Fruit fly (Drosophila melanogaster) whole organism, embryonic: ENCODE data around the gene CG32820.

ENCODE experiments used
- Atf6 ChIP-seq: fragments of 200-800 bp; sonication (Bioruptor generic); IDR thresholded peaks from 2 replicates; pipeline ENCODE4 v1.3.6; 2022; ENCODE audit warnings: missing biosample characterization, missing genetic modification characterization
- Blimp-1 ChIP-seq: fragments of 200-800 bp; sonication (Bioruptor generic); optimal IDR thresholded peaks from 3 replicates; lab custom pipeline; 2018; ENCODE audit warnings: missing biosample characterization, missing genetic modification characterization, mild to moderate bottlenecking, moderate library complexity, missing genetic modification reagents
- CG11093 ChIP-seq: fragments of 200-800 bp; sonication (Bioruptor generic); IDR thresholded peaks from 3 replicates; pipeline ENCODE4 v1.3.6; 2022; ENCODE audit warnings: missing biosample characterization, missing genetic modification characterization
- CG13287 ChIP-seq: fragments of 200-800 bp; sonication (Bioruptor generic); IDR thresholded peaks from 2 replicates; pipeline ENCODE4 v1.3.6; 2022; ENCODE audit warnings: missing biosample characterization, missing genetic modification characterization; ENCODE audit not compliant: partially characterized antibody
- CG13624 ChIP-seq: fragments of 200-800 bp; sonication (Bioruptor generic); optimal IDR thresholded peaks from 2 replicates; lab custom pipeline; 2016; ENCODE audit warnings: missing biosample characterization, missing genetic modification characterization
- CG13894 ChIP-seq: fragments of 200-800 bp; sonication (Bioruptor generic); optimal IDR thresholded peaks from 3 replicates; lab custom pipeline; 2018; ENCODE audit warnings: missing biosample characterization, mild to moderate bottlenecking, missing genetic modification characterization, moderate library complexity
- CG15269 ChIP-seq: fragments of 200-800 bp; sonication (Bioruptor generic); optimal IDR thresholded peaks from 2 replicates; lab custom pipeline; 2018; ENCODE audit warnings: missing biosample characterization, mild to moderate bottlenecking, missing genetic modification characterization, moderate library complexity
- CG1529 ChIP-seq: fragments of 200-800 bp; sonication (Bioruptor generic); optimal IDR thresholded peaks from 3 replicates; lab custom pipeline; 2018; ENCODE audit warnings: missing biosample characterization, missing genetic modification characterization
- CG17186 ChIP-seq: fragments of 200-800 bp; sonication (Bioruptor generic); optimal IDR thresholded peaks from 3 replicates; lab custom pipeline; 2017; ENCODE audit warnings: missing biosample characterization, missing genetic modification reagents, missing genetic modification characterization
- CG17361 ChIP-seq: fragments of 200-800 bp; sonication (Bioruptor generic); IDR thresholded peaks from 3 replicates; pipeline ENCODE4 v1.3.6; 2022; ENCODE audit warnings: missing biosample characterization, missing genetic modification characterization
- CG2129 ChIP-seq: fragments of 200-800 bp; sonication (Bioruptor generic); IDR thresholded peaks from 2 replicates; pipeline ENCODE4 v1.3.6; 2022; ENCODE audit warnings: missing biosample characterization, missing genetic modification characterization; ENCODE audit not compliant: partially characterized antibody
- CG2202 ChIP-seq: fragments of 200-800 bp; sonication (Bioruptor generic); optimal IDR thresholded peaks from 2 replicates; lab custom pipeline; 2018; ENCODE audit warnings: missing biosample characterization, mild to moderate bottlenecking, missing genetic modification characterization
- CG3163 ChIP-seq: fragments of 200-800 bp; sonication (Bioruptor generic); optimal IDR thresholded peaks from 3 replicates; lab custom pipeline; 2016; ENCODE audit warnings: missing biosample characterization, missing genetic modification characterization
- CG34422 ChIP-seq: fragments of 200-800 bp; sonication (Bioruptor generic); IDR thresholded peaks from 3 replicates; pipeline ENCODE4 v1.3.6; 2022; ENCODE audit warnings: missing biosample characterization, missing genetic modification characterization
- CG9727 ChIP-seq: fragments of 200-800 bp; sonication (Bioruptor generic); optimal IDR thresholded peaks from 3 replicates; lab custom pipeline; 2017; ENCODE audit warnings: missing biosample characterization, mild to moderate bottlenecking, missing genetic modification characterization
- Fer3 ChIP-seq: fragments of 200-800 bp; sonication (Bioruptor generic); optimal IDR thresholded peaks from 2 replicates; lab custom pipeline; 2018; ENCODE audit warnings: missing biosample characterization, mild to moderate bottlenecking, missing genetic modification characterization, moderate library complexity
- HLH3B ChIP-seq: fragments of 200-800 bp; sonication (Bioruptor generic); IDR thresholded peaks from 2 replicates; pipeline ENCODE4 v1.3.6; 2022; ENCODE audit warnings: missing biosample characterization, missing genetic modification characterization
- HLHmδ ChIP-seq: fragments of 200-800 bp; sonication (Bioruptor generic); optimal IDR thresholded peaks from 2 replicates; lab custom pipeline; 2018; ENCODE audit warnings: missing biosample characterization, mild to moderate bottlenecking, missing genetic modification characterization, moderate library complexity
- Hey ChIP-seq: fragments of 200-800 bp; sonication (Bioruptor generic); optimal IDR thresholded peaks from 3 replicates; lab custom pipeline; 2018; ENCODE audit warnings: missing biosample characterization, mild to moderate bottlenecking, missing genetic modification characterization
- HmgD ChIP-seq: fragments of 200-800 bp; sonication (Bioruptor generic); optimal IDR thresholded peaks from 3 replicates; lab custom pipeline; 2016; ENCODE audit warnings: missing biosample characterization, missing genetic modification characterization
- HmgZ ChIP-seq: fragments of 200-800 bp; sonication (Bioruptor generic); optimal IDR thresholded peaks from 2 replicates; lab custom pipeline; 2018; ENCODE audit warnings: missing biosample characterization, mild to moderate bottlenecking, missing genetic modification characterization
- Hmr ChIP-seq: fragments of 200-800 bp; sonication (Bioruptor generic); optimal IDR thresholded peaks from 3 replicates; lab custom pipeline; 2017; ENCODE audit warnings: mild to moderate bottlenecking, missing biosample characterization, missing genetic modification reagents, missing genetic modification characterization
- Hr51 ChIP-seq, 2 experiments: fragments of 200-800 bp; sonication (Bioruptor generic); optimal IDR thresholded peaks; 2 replicates in 1 of 2; 3 replicates in 1 of 2; lab custom pipeline; 2016 to 2018; ENCODE audit warnings: missing biosample characterization in 2 of 2, missing genetic modification characterization in 2 of 2, mild to moderate bottlenecking in 1 of 2, moderate library complexity in 1 of 2
- Lim3 ChIP-seq: fragments of 200-800 bp; sonication (Bioruptor generic); IDR thresholded peaks from 2 replicates; pipeline ENCODE4 v1.3.6; 2022; ENCODE audit warnings: missing biosample characterization, missing genetic modification characterization
- MTF-1 ChIP-seq: fragments of 200-800 bp; sonication (Bioruptor generic); optimal IDR thresholded peaks from 2 replicates; lab custom pipeline; 2018; ENCODE audit warnings: missing biosample characterization, mild to moderate bottlenecking, missing genetic modification characterization, borderline replicate concordance
- Poxn ChIP-seq: fragments of 200-800 bp; sonication (Bioruptor generic); IDR thresholded peaks from 2 replicates; pipeline ENCODE4 v1.3.6; 2022; ENCODE audit warnings: missing biosample characterization, missing genetic modification characterization
- Sox102F ChIP-seq: fragments of 200-800 bp; sonication (Bioruptor generic); optimal IDR thresholded peaks from 2 replicates; lab custom pipeline; 2018; ENCODE audit warnings: missing biosample characterization, mild to moderate bottlenecking, missing genetic modification characterization, moderate library complexity
- Ssrp ChIP-seq: fragments of 200-800 bp; sonication (Bioruptor generic); optimal IDR thresholded peaks from 2 replicates; lab custom pipeline; 2018; ENCODE audit warnings: missing biosample characterization, mild to moderate bottlenecking, missing genetic modification characterization, moderate library complexity
- Xbp1 ChIP-seq: fragments of 200-800 bp; sonication (Bioruptor generic); optimal IDR thresholded peaks from 3 replicates; lab custom pipeline; 2016; ENCODE audit warnings: missing biosample characterization, mild to moderate bottlenecking, missing genetic modification characterization
- cas ChIP-seq: fragments of 200-800 bp; sonication (Bioruptor generic); IDR thresholded peaks from 2 replicates; pipeline ENCODE4 v1.3.6; 2022; ENCODE audit warnings: missing biosample characterization, missing genetic modification characterization
- chif ChIP-seq, 2 experiments: fragments of 200-800 bp; sonication (Bioruptor generic); optimal IDR thresholded peaks; 3 replicates each; lab custom pipeline; 2016; ENCODE audit warnings: missing biosample characterization in 2 of 2, missing genetic modification characterization in 2 of 2
- chm ChIP-seq: fragments of 200-800 bp; sonication (Bioruptor generic); IDR thresholded peaks from 2 replicates; pipeline ENCODE4 v1.3.6; 2022; ENCODE audit warnings: missing biosample characterization, missing genetic modification characterization
- dmrt11E ChIP-seq: fragments of 200-800 bp; sonication (Bioruptor generic); optimal IDR thresholded peaks from 3 replicates; lab custom pipeline; 2018; ENCODE audit warnings: missing biosample characterization, mild to moderate bottlenecking, missing genetic modification characterization, moderate library complexity
- en ChIP-seq: fragments of 200-800 bp; sonication (Bioruptor generic); optimal IDR thresholded peaks from 2 replicates; lab custom pipeline; 2016; ENCODE audit warnings: missing biosample characterization, missing genetic modification characterization
- gfzf ChIP-seq: fragments of 200-800 bp; sonication (Bioruptor generic); optimal IDR thresholded peaks from 2 replicates; lab custom pipeline; 2016; ENCODE audit warnings: missing biosample characterization, mild to moderate bottlenecking, missing genetic modification characterization, moderate library complexity
- hb ChIP-seq: fragments of 200-800 bp; sonication (Bioruptor generic); IDR thresholded peaks from 3 replicates; pipeline ENCODE4 v1.3.6; 2022; ENCODE audit warnings: missing biosample characterization, missing genetic modification characterization; ENCODE audit not compliant: partially characterized antibody
- kah ChIP-seq: fragments of 200-800 bp; sonication (Bioruptor generic); optimal IDR thresholded peaks from 2 replicates; lab custom pipeline; 2018; ENCODE audit warnings: missing biosample characterization, mild to moderate bottlenecking, missing genetic modification characterization
- knrl ChIP-seq: fragments of 200-800 bp; sonication (Bioruptor generic); IDR thresholded peaks from 3 replicates; pipeline ENCODE4 v1.3.6; 2022; ENCODE audit warnings: missing biosample characterization, missing genetic modification characterization; ENCODE audit not compliant: partially characterized antibody
- lbe ChIP-seq: fragments of 200-800 bp; sonication (Bioruptor generic); optimal IDR thresholded peaks from 2 replicates; lab custom pipeline; 2016; ENCODE audit warnings: missing biosample characterization, mild to moderate bottlenecking, missing genetic modification characterization
- nerfin-1 ChIP-seq: fragments of 200-800 bp; sonication (Bioruptor generic); optimal IDR thresholded peaks from 3 replicates; lab custom pipeline; 2019; ENCODE audit warnings: missing biosample characterization, mild to moderate bottlenecking, missing genetic modification characterization, moderate library complexity
- oc ChIP-seq: fragments of 200-800 bp; sonication (Bioruptor generic); optimal IDR thresholded peaks from 2 replicates; lab custom pipeline; 2018; ENCODE audit warnings: missing biosample characterization, mild to moderate bottlenecking, missing genetic modification characterization, moderate library complexity
- pb ChIP-seq: fragments of 200-800 bp; sonication (Bioruptor generic); optimal IDR thresholded peaks from 3 replicates; lab custom pipeline; 2016; ENCODE audit warnings: missing biosample characterization, missing genetic modification characterization
- pho ChIP-seq: fragments of 200-800 bp; sonication (Bioruptor generic); optimal IDR thresholded peaks from 2 replicates; lab custom pipeline; 2016; ENCODE audit warnings: missing biosample characterization, missing genetic modification characterization
- prd ChIP-seq, 3 experiments: fragments of >200 bp in 2 of 3; fragments of 200-800 bp in 1 of 3; sonication (Bioruptor generic) in 1 of 3; optimal IDR thresholded peaks in 2 of 3; IDR thresholded peaks in 1 of 3; 2 replicates in 2 of 3; 3 replicates in 1 of 3; pipeline versions ENCODE4 v1.3.6 to Lab custom; 2017 to 2022; ENCODE audit warnings: missing biosample characterization in 1 of 3, missing genetic modification characterization in 1 of 3
- ranshi ChIP-seq: fragments of 200-800 bp; sonication (Bioruptor generic); IDR thresholded peaks from 2 replicates; pipeline ENCODE4 v1.3.6; 2022; ENCODE audit warnings: missing biosample characterization, missing genetic modification characterization
- slou ChIP-seq: fragments of 200-800 bp; sonication (Bioruptor generic); optimal IDR thresholded peaks from 3 replicates; lab custom pipeline; 2016; ENCODE audit warnings: missing biosample characterization, missing genetic modification characterization
- vvl ChIP-seq: fragments of 200-800 bp; sonication (Bioruptor generic); IDR thresholded peaks from 2 replicates; pipeline ENCODE4 v1.3.6; 2022; ENCODE audit warnings: missing biosample characterization, missing genetic modification characterization
- zfh2 ChIP-seq: fragments of 200-800 bp; sonication (Bioruptor generic); optimal IDR thresholded peaks from 2 replicates; lab custom pipeline; 2016; ENCODE audit warnings: missing biosample characterization, missing genetic modification characterization

The CG32820 gene

DNA sequence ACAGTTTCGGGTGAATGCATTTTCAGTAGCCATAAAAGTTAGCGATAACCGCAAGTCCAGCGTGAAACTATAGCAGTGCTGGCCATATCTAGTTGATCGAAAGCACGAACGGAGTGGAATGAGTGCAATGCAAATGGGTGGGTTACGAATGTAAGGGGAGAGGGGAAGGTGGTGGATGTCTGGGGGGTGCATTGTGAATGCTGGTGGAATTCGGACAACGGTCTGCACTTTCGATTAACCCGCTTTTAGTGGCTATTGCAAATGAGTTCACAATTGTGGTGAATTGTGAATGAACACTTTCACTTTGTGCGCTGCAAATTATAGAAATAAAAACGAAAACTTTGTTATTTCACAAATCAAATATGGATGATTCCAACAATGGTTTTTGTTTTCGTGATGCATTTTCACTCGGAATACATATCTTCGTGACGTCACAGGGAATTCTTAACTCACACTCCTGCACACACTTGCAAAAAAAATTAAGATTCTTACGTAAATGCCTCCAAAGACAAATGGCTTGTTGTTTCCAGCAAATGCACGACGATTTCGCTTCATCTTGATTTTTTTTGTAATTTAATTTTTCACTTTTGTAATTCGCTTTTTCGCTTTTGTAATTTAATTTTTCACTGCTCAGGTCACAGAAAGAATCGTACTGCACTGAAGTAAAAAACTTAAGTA lies 14.6 kb upstream of the CG32820 start, which contains the start of gene DIP1 (continued):
- peak; percentile 28; the same call in 1 of the 3 replicates for TF ChIP-seq CG34422 (GFP tag; lab: Robert Waterston, UW)
- no peak for TF ChIP-seq CG2129 (GFP tag; lab: Robert Waterston, UW)
- TF ChIP-seq MTF-1 (GFP tag; lab: Kevin White, UChicago): no peak
- peak; percentile 43 for TF ChIP-seq nerfin-1 (tag; lab: Kevin White, UChicago)
- TF ChIP-seq Poxn: no peak
- TF ChIP-seq CG2202 (tag; lab: Kevin White, UChicago): peak; percentile 10
- no peak for TF ChIP-seq zfh2
- no peak for TF ChIP-seq en (GFP tag; lab: Kevin White, UChicago)
- no peak for TF ChIP-seq pho (GFP tag; lab: Kevin White, UChicago)
- TF ChIP-seq Sox102F: peak; percentile 43
- TF ChIP-seq Hmr: peak; percentile 23
- no peak for TF ChIP-seq HLHmδ (GFP tag; lab: Kevin White, UChicago)
- TF ChIP-seq knrl (GFP tag; lab: Robert Waterston, UW): no peak
- TF ChIP-seq chm: peak; percentile 49; the same call in 1 of the 2 replicates
- no peak for TF ChIP-seq Ssrp (tag; lab: Kevin White, UChicago)
- TF ChIP-seq lbe (GFP tag; lab: Kevin White, UChicago): peak; percentile 42
- TF ChIP-seq vvl (GFP tag; lab: Robert Waterston, UW): peak; percentile 56; the same call in 1 of the 2 replicates
- no peak for TF ChIP-seq slou (GFP tag; lab: Kevin White, UChicago)
- peak; percentile 29 for TF ChIP-seq Xbp1 (GFP tag; lab: Kevin White, UChicago)
- TF ChIP-seq oc: no peak
- no peak for TF ChIP-seq CG13894 (tag; lab: Kevin White, UChicago)
- no peak for TF ChIP-seq hb
- TF ChIP-seq ranshi (GFP tag; lab: Robert Waterston, UW): 0 out of 2 replicates have a peak, but pooled peaks have one; percentile 21
- TF ChIP-seq HLH3B (GFP tag; lab: Robert Waterston, UW): 0 out of 2 replicates have a peak, but pooled peaks have one; percentile 4
- no peak for TF ChIP-seq CG13624
- peak in 1 of 2 experiments; percentile 49 for TF ChIP-seq Hr51 (GFP tag; optimal IDR thresholded peaks at IDR 0.05; lab: Kevin White, UChicago)
- TF ChIP-seq HmgZ (tag; lab: Kevin White, UChicago): no peak
- TF ChIP-seq CG1529 (GFP tag; lab: Kevin White, UChicago): peak; percentile 7
- no peak for TF ChIP-seq gfzf
- no peak for TF ChIP-seq CG11093 (GFP tag; lab: Robert Waterston, UW)
- TF ChIP-seq pb: no peak
- TF ChIP-seq Fer3 (tag; lab: Kevin White, UChicago): peak; percentile 11
- no peak for TF ChIP-seq cas (GFP tag; lab: Robert Waterston, UW)
- TF ChIP-seq CG13287: peak; percentile 14; the same call in 1 of the 2 replicates
- TF ChIP-seq CG17361: no peak
- TF ChIP-seq CG3163 (GFP tag; lab: Kevin White, UChicago): no peak
- TF ChIP-seq prd (optimal IDR thresholded peaks at IDR 0.05; lab: Kevin White, UChicago): no peak
- TF ChIP-seq prd (GFP tag; IDR thresholded peaks at IDR 0.05; lab: Robert Waterston, UW): no peak
- no peak for TF ChIP-seq kah (GFP tag; lab: Kevin White, UChicago)
- TF ChIP-seq chif (GFP tag; optimal IDR thresholded peaks at IDR 0.05; lab: Kevin White, UChicago): peak in 1 of 2 experiments; percentile 38
- TF ChIP-seq Blimp-1 (GFP tag; lab: Kevin White, UChicago): peak; percentile 45
- TF ChIP-seq Hey (tag; lab: Kevin White, UChicago): no peak
- no peak for TF ChIP-seq CG17186 (GFP tag; lab: Kevin White, UChicago)
- peak; percentile 8 for TF ChIP-seq CG15269 (tag; lab: Kevin White, UChicago)
- no peak for TF ChIP-seq Lim3 (GFP tag; lab: Robert Waterston, UW)
- TF ChIP-seq dmrt11E (tag; lab: Kevin White, UChicago): peak; percentile 2
- TF ChIP-seq Atf6 (GFP tag; lab: Robert Waterston, UW): no peak; the same call in 1 of the 2 replicates
- TF ChIP-seq HmgD (GFP tag; lab: Kevin White, UChicago): no peak
- TF ChIP-seq CG9727: no peak
